Fruit fly (Drosophila melanogaster): Measurements from ENCODE around the gene dpr6.

dpr6 gene

dm6 chr3L:9968267-9968721 is 6.2 kb upstream of the dpr6 start, which contains the start of the genes CG6685 and Dronc (continued):
- TF ChIP-seq Dip2 (GFP tag; IDR thresholded peaks at IDR 0.05): no peak
- TF ChIP-seq CG10366 (GFP tag; IDR thresholded peaks at IDR 0.05): no peak
- no peak for TF ChIP-seq jumu (GFP tag; optimal IDR thresholded peaks at IDR 0.05)
- no peak for TF ChIP-seq Max (GFP tag; optimal IDR thresholded peaks at IDR 0.05)
- peak; percentile 42; the same call in 2 of the 3 replicates for TF ChIP-seq CG16813 (GFP tag; IDR thresholded peaks at IDR 0.05; ENCODE audit: partially characterized antibody)
- TF ChIP-seq CG9876 (GFP tag; optimal IDR thresholded peaks at IDR 0.05): no peak
- peak; percentile 37 for TF ChIP-seq CTCF (GFP tag; optimal IDR thresholded peaks at IDR 0.05)
- TF ChIP-seq cg (GFP tag; optimal IDR thresholded peaks at IDR 0.05): no peak
- no peak for TF ChIP-seq her (GFP tag; optimal IDR thresholded peaks at IDR 0.05)
- no peak; the same call in 1 of the 2 replicates for TF ChIP-seq ssp (GFP tag; IDR thresholded peaks at IDR 0.05)
- TF ChIP-seq Hsf (GFP tag; optimal IDR thresholded peaks at IDR 0.05): no peak
- TF ChIP-seq sob (GFP tag; IDR thresholded peaks at IDR 0.05): no peak
- no peak for TF ChIP-seq psq (GFP tag; optimal IDR thresholded peaks at IDR 0.05)
- peak; percentile 45 for TF ChIP-seq CG2116 (GFP tag; optimal IDR thresholded peaks at IDR 0.05)
- TF ChIP-seq CG6689 (GFP tag; IDR thresholded peaks at IDR 0.05): no peak
- peak; percentile 11 for TF ChIP-seq eyg (GFP tag; optimal IDR thresholded peaks at IDR 0.05)
- TF ChIP-seq CG1602 (GFP tag; optimal IDR thresholded peaks at IDR 0.05): no peak
- TF ChIP-seq CG17829 (tag; optimal IDR thresholded peaks at IDR 0.05): peak; percentile 43
- TF ChIP-seq CG1233 (GFP tag; optimal IDR thresholded peaks at IDR 0.05): no peak
- no peak for TF ChIP-seq luna (GFP tag; optimal IDR thresholded peaks at IDR 0.05)
- TF ChIP-seq CG7928 (GFP tag; optimal IDR thresholded peaks at IDR 0.05): peak; percentile 23
- TF ChIP-seq chn (GFP tag; optimal IDR thresholded peaks at IDR 0.05): no peak
- TF ChIP-seq Deaf1 (tag; optimal IDR thresholded peaks at IDR 0.05): no peak
- no peak for TF ChIP-seq dati (GFP tag; IDR thresholded peaks at IDR 0.05)
- no peak for TF ChIP-seq dmrt99B (tag; optimal IDR thresholded peaks at IDR 0.05)
- no peak for TF ChIP-seq sug (tag; optimal IDR thresholded peaks at IDR 0.05)
- TF ChIP-seq Hand (GFP tag; optimal IDR thresholded peaks at IDR 0.05): no peak
- no peak for TF ChIP-seq sim (GFP tag; IDR thresholded peaks at IDR 0.05)
- TF ChIP-seq CG10565 (GFP tag; optimal IDR thresholded peaks at IDR 0.05): no peak
- TF ChIP-seq onecut (GFP tag; IDR thresholded peaks at IDR 0.05): 0 out of 2 replicates have a peak, but pooled peaks have one; percentile 29
- TF ChIP-seq CG17802 (tag; optimal IDR thresholded peaks at IDR 0.05): no peak
- TF ChIP-seq CG10147 (GFP tag; optimal IDR thresholded peaks at IDR 0.05): peak; percentile 20
- peak; percentile 36 for TF ChIP-seq CG12155 (GFP tag; optimal IDR thresholded peaks at IDR 0.05)
- TF ChIP-seq ttk (GFP tag; IDR thresholded peaks at IDR 0.05): no peak
- no peak for TF ChIP-seq nom (GFP tag; optimal IDR thresholded peaks at IDR 0.05)
- no peak for TF ChIP-seq slbo (GFP tag; IDR thresholded peaks at IDR 0.05)
- no peak for TF ChIP-seq CG32532 (GFP tag; IDR thresholded peaks at IDR 0.05)
- TF ChIP-seq zfh2 (GFP tag; optimal IDR thresholded peaks at IDR 0.05): peak; percentile 9
- no peak for TF ChIP-seq Ssrp (tag; optimal IDR thresholded peaks at IDR 0.05)
- peak; percentile 57 for TF ChIP-seq nmo (GFP tag; optimal IDR thresholded peaks at IDR 0.05)
- peak; percentile 7 for TF ChIP-seq CG1792 (GFP tag; optimal IDR thresholded peaks at IDR 0.05)
- no peak for TF ChIP-seq CG7745 (tag; optimal IDR thresholded peaks at IDR 0.05)
- TF ChIP-seq crc (GFP tag; optimal IDR thresholded peaks at IDR 0.05): no peak
- TF ChIP-seq amos (GFP tag; IDR thresholded peaks at IDR 0.05; ENCODE audit: partially characterized antibody): no peak; the same call in 1 of the 2 replicates
- TF ChIP-seq TFAM (GFP tag; optimal IDR thresholded peaks at IDR 0.05): no peak
- TF ChIP-seq Dip3 (GFP tag; optimal IDR thresholded peaks at IDR 0.05): no peak
- TF ChIP-seq unpg (GFP tag; optimal IDR thresholded peaks at IDR 0.05): no peak
- TF ChIP-seq CG13624 (GFP tag; optimal IDR thresholded peaks at IDR 0.05): peak; percentile 30
- TF ChIP-seq CG12769 (tag; optimal IDR thresholded peaks at IDR 0.05): peak; percentile 36
- TF ChIP-seq insv (GFP tag; optimal IDR thresholded peaks at IDR 0.05): no peak
- peak; percentile 64 for TF ChIP-seq scrt (GFP tag; optimal IDR thresholded peaks at IDR 0.05)
- TF ChIP-seq inv (GFP tag; IDR thresholded peaks at IDR 0.05; ENCODE audit: partially characterized antibody): no peak
